Worm (Caenorhabditis elegans): ENCODE data around the gene C09B9.1.

The C09B9.1 gene

ce11 chrIV:5083832-5084231 is 46.2 kb downstream of the C09B9.1 start:
- no peak for TF ChIP-seq cnd-1 (tag; optimal IDR thresholded peaks at IDR 0.05)

ce11 chrIV:5085782-5086181 is 48.2 kb downstream of the C09B9.1 start:
- TF ChIP-seq nhr-76 (tag; optimal IDR thresholded peaks at IDR 0.05) = no peak
- TF ChIP-seq snpc-4 (tag; optimal IDR thresholded peaks at IDR 0.05) = no peak
- TF ChIP-seq ztf-11 (tag; optimal IDR thresholded peaks at IDR 0.05) = no peak
- no peak for TF ChIP-seq unc-120 (tag; optimal IDR thresholded peaks at IDR 0.05; ENCODE audit: poor library complexity, severe bottlenecking)
- no peak for TF ChIP-seq unc-62 (GFP tag; optimal IDR thresholded peaks at IDR 0.05)
- no peak for TF ChIP-seq lsy-2 (tag; optimal IDR thresholded peaks at IDR 0.05)
- no peak for TF ChIP-seq nhr-2 (tag; optimal IDR thresholded peaks at IDR 0.05)
- TF ChIP-seq unc-39 (tag; optimal IDR thresholded peaks at IDR 0.05) = no peak
- no peak for TF ChIP-seq sem-2 (GFP tag; optimal IDR thresholded peaks at IDR 0.05)
- no peak for TF ChIP-seq ceh-43 (GFP tag; optimal IDR thresholded peaks at IDR 0.05)
- TF ChIP-seq pha-4 (tag; optimal IDR thresholded peaks at IDR 0.05) = no peak
- no peak for TF ChIP-seq ceh-83 (GFP tag; optimal IDR thresholded peaks at IDR 0.05)
- TF ChIP-seq nhr-237 (tag; optimal IDR thresholded peaks at IDR 0.05) = no peak
- TF ChIP-seq sptf-1 (tag; optimal IDR thresholded peaks at IDR 0.05) = no peak
- no peak for TF ChIP-seq blmp-1 (tag; optimal IDR thresholded peaks at IDR 0.05)
- no peak for TF ChIP-seq zip-8 (tag; optimal IDR thresholded peaks at IDR 0.05)
- TF ChIP-seq lin-13 (tag; optimal IDR thresholded peaks at IDR 0.05) = no peak
- TF ChIP-seq bed-3 (GFP tag; optimal IDR thresholded peaks at IDR 0.05) = no peak

- TF ChIP-seq tbx-8 (GFP tag; optimal IDR thresholded peaks at IDR 0.05) = no peak
- no peak for TF ChIP-seq M03D4.4 (tag; optimal IDR thresholded peaks at IDR 0.05)
- no peak for TF ChIP-seq nhr-12 (tag; optimal IDR thresholded peaks at IDR 0.05)
- no peak for TF ChIP-seq ceh-39 (tag; optimal IDR thresholded peaks at IDR 0.05)
- TF ChIP-seq nhr-76 (tag; optimal IDR thresholded peaks at IDR 0.05) = no peak
- no peak for TF ChIP-seq elt-3 (tag; optimal IDR thresholded peaks at IDR 0.05)
- TF ChIP-seq mls-2 (tag; optimal IDR thresholded peaks at IDR 0.05) = no peak
- no peak for TF ChIP-seq zip-8 (tag; optimal IDR thresholded peaks at IDR 0.05)
- TF ChIP-seq nhr-2 (tag; optimal IDR thresholded peaks at IDR 0.05) = no peak
- no peak for TF ChIP-seq lin-32 (GFP tag; optimal IDR thresholded peaks at IDR 0.05)
- TF ChIP-seq ztf-11 (tag; optimal IDR thresholded peaks at IDR 0.05) = no peak
- TF ChIP-seq nhr-237 (tag; optimal IDR thresholded peaks at IDR 0.05) = no peak
These were observed 48.8 kb downstream of the C09B9.1 start for ce11 chrIV:5086243-5086960.

ce11 chrIV:5086961-5087326 is 49.4 kb downstream of the C09B9.1 start:
- TF ChIP-seq sem-2 (GFP tag; optimal IDR thresholded peaks at IDR 0.05) (no peak), flh-1 (GFP tag; optimal IDR thresholded peaks at IDR 0.05) (no peak), ham-2 (GFP tag; optimal IDR thresholded peaks at IDR 0.05) (no peak), nhr-2 (tag; optimal IDR thresholded peaks at IDR 0.05) (no peak), tbx-8 (GFP tag; optimal IDR thresholded peaks at IDR 0.05) (no peak), lin-32 (GFP tag; optimal IDR thresholded peaks at IDR 0.05) (no peak), mep-1 (tag; optimal IDR thresholded peaks at IDR 0.05) (no peak), nhr-237 (tag; optimal IDR thresholded peaks at IDR 0.05) (no peak), M03D4.4 (tag; optimal IDR thresholded peaks at IDR 0.05) (no peak), hlh-1 (tag; optimal IDR thresholded peaks at IDR 0.05) (no peak), pha-4 (tag; optimal IDR thresholded peaks at IDR 0.05) (no peak), lin-13 (tag; optimal IDR thresholded peaks at IDR 0.05) (no peak), ztf-11 (tag; optimal IDR thresholded peaks at IDR 0.05) (no peak), drap-1 (GFP tag; optimal IDR thresholded peaks at IDR 0.05) (no peak)

- TF ChIP-seq mab-5 (tag; optimal IDR thresholded peaks at IDR 0.05) = no peak
- no peak for TF ChIP-seq drap-1 (GFP tag; optimal IDR thresholded peaks at IDR 0.05)
- no peak for TF ChIP-seq ztf-11 (tag; optimal IDR thresholded peaks at IDR 0.05)
- TF ChIP-seq flh-1 (GFP tag; optimal IDR thresholded peaks at IDR 0.05) = no peak
- no peak for TF ChIP-seq zip-8 (tag; optimal IDR thresholded peaks at IDR 0.05)
- no peak for TF ChIP-seq M03D4.4 (tag; optimal IDR thresholded peaks at IDR 0.05)
- no peak for TF ChIP-seq bed-3 (GFP tag; optimal IDR thresholded peaks at IDR 0.05)
- TF ChIP-seq elt-1 (tag; optimal IDR thresholded peaks at IDR 0.05; ENCODE audit: borderline replicate concordance, insufficient read depth) = no peak
- TF ChIP-seq sptf-1 (tag; optimal IDR thresholded peaks at IDR 0.05) = no peak
- no peak for TF ChIP-seq unc-39 (tag; optimal IDR thresholded peaks at IDR 0.05)
- no peak for TF ChIP-seq lin-32 (GFP tag; optimal IDR thresholded peaks at IDR 0.05)
- no peak for TF ChIP-seq nhr-76 (tag; optimal IDR thresholded peaks at IDR 0.05)
- no peak for TF ChIP-seq sem-2 (GFP tag; optimal IDR thresholded peaks at IDR 0.05)
- no peak for TF ChIP-seq ham-2 (GFP tag; optimal IDR thresholded peaks at IDR 0.05)
- TF ChIP-seq lsy-2 (tag; optimal IDR thresholded peaks at IDR 0.05) = no peak
- TF ChIP-seq unc-120 (tag; optimal IDR thresholded peaks at IDR 0.05; ENCODE audit: poor library complexity, severe bottlenecking) = no peak
- TF ChIP-seq hlh-1 (tag; optimal IDR thresholded peaks at IDR 0.05) = no peak
- TF ChIP-seq tbx-8 (GFP tag; optimal IDR thresholded peaks at IDR 0.05) = no peak
- TF ChIP-seq cnd-1 (tag; optimal IDR thresholded peaks at IDR 0.05) = no peak
- no peak for TF ChIP-seq elt-3 (tag; optimal IDR thresholded peaks at IDR 0.05)
These were observed 51.3 kb downstream of the C09B9.1 start, which contains the start of gene ivd-1 for ce11 chrIV:5088814-5089322. Gene ivd-1, minus strand, starts transcription at chrIV:5088864.

Measured in whole organism, mixed stage, embryonic.